Worm (Caenorhabditis elegans): ENCODE measurements around the gene col-156.

ce11 chrV:11474399-11474798, 24.2 kb upstream of the col-156 start, which contains the start of gene nas-22:
- TF ChIP-seq nhr-12 (tag; optimal IDR thresholded peaks at IDR 0.05) (no peak), alr-1 (tag; optimal IDR thresholded peaks at IDR 0.05) (no peak), elt-3 (tag; optimal IDR thresholded peaks at IDR 0.05) (no peak), skn-1 (tag; optimal IDR thresholded peaks at IDR 0.05) (no peak), fos-1 (tag; optimal IDR thresholded peaks at IDR 0.05) (no peak), ceh-82 (tag; optimal IDR thresholded peaks at IDR 0.05) (no peak), lin-39 (tag; optimal IDR thresholded peaks at IDR 0.05) (no peak), sma-9 (GFP tag; optimal IDR thresholded peaks at IDR 0.05) (no peak), sma-9 (tag; optimal IDR thresholded peaks at IDR 0.05) (no peak), nhr-11 (tag; optimal IDR thresholded peaks at IDR 0.05) (no peak)

All from whole organism, L2 larva.